Worm (Caenorhabditis elegans) whole organism, L1 larva: ENCODE measurements around the gene F47B8.3.

Experiments used
- alr-1 ChIP-seq: fragments of 200-800 bp; sonication (Bioruptor generic); optimal IDR thresholded peaks from 2 replicates; lab custom pipeline; 2018; ENCODE audit warnings: borderline replicate concordance, mild to moderate bottlenecking, missing genetic modification characterization, missing compliant biosample characterization
- aly-2 ChIP-seq: fragments of 150-350 bp; optimal IDR thresholded peaks from 2 replicates; lab custom pipeline; 2014; ENCODE audit warnings: missing biosample characterization, missing genetic modification characterization
- blmp-1 ChIP-seq: fragments of 150-350 bp; optimal IDR thresholded peaks from 2 replicates; lab custom pipeline; 2014; ENCODE audit warnings: missing biosample characterization, missing genetic modification characterization
- ceh-8 ChIP-seq: fragments of 200-800 bp; sonication (Bioruptor generic); optimal IDR thresholded peaks from 2 replicates; lab custom pipeline; 2018; ENCODE audit warnings: mild to moderate bottlenecking, missing genetic modification characterization, moderate library complexity, missing compliant biosample characterization
- ceh-82 ChIP-seq, 3 experiments: fragments of 150-350 bp in 1 of 3; sonication (generic microtip) in 2 of 3; optimal IDR thresholded peaks; 2 replicates each; lab custom pipeline; 2014 to 2017; ENCODE audit warnings: missing biosample characterization in 3 of 3, missing genetic modification characterization in 3 of 3
- ceh-90 ChIP-seq: sonication (generic microtip); optimal IDR thresholded peaks from 2 replicates; lab custom pipeline; 2016; ENCODE audit warnings: missing genetic modification characterization, missing compliant biosample characterization
- ces-1 ChIP-seq: fragments of 150-350 bp; optimal IDR thresholded peaks from 2 replicates; lab custom pipeline; 2014; ENCODE audit warnings: missing biosample characterization, missing genetic modification reagents, missing genetic modification characterization
- efl-1 ChIP-seq, 4 experiments: fragments of 150-350 bp; optimal IDR thresholded peaks in 3 of 4; peaks in 1 of 4; 1 replicate in 1 of 4; 2 replicates in 3 of 4; lab custom pipeline; 2014; ENCODE audit warnings: missing biosample characterization in 2 of 4, missing genetic modification characterization in 2 of 4, missing genetic modification reagents in 2 of 4
- efl-3 ChIP-seq: fragments of 200-800 bp; sonication (Bioruptor generic); optimal IDR thresholded peaks from 2 replicates; lab custom pipeline; 2018; ENCODE audit warnings: mild to moderate bottlenecking, missing genetic modification characterization, missing compliant biosample characterization
- elt-2 ChIP-seq: sonication (generic microtip); optimal IDR thresholded peaks from 2 replicates; lab custom pipeline; 2016; ENCODE audit warnings: missing genetic modification characterization, mild to moderate bottlenecking, inconsistent platforms, missing compliant biosample characterization, missing genetic modification reagents
- elt-3 ChIP-seq, 6 experiments: fragments of 150-350 bp in 1 of 6; sonication (generic microtip); optimal IDR thresholded peaks; 2 replicates each; lab custom pipeline; 2017 to 2018; ENCODE audit warnings: missing biosample characterization in 6 of 6, missing genetic modification characterization in 6 of 6, inconsistent platforms in 1 of 6
- fkh-10 ChIP-seq: sonication (generic microtip); optimal IDR thresholded peaks from 2 replicates; lab custom pipeline; 2017; ENCODE audit warnings: missing biosample characterization, missing genetic modification reagents, missing genetic modification characterization
- fkh-4 ChIP-seq: sonication (generic microtip); optimal IDR thresholded peaks from 2 replicates; lab custom pipeline; 2016; ENCODE audit warnings: missing compliant biosample characterization, missing genetic modification characterization, borderline replicate concordance
- fkh-8 ChIP-seq: sonication (generic microtip); optimal IDR thresholded peaks from 2 replicates; lab custom pipeline; 2016; ENCODE audit warnings: mild to moderate bottlenecking, missing genetic modification characterization, missing compliant biosample characterization
- grh-1 ChIP-seq: fragments of 200-800 bp; sonication (Bioruptor generic); IDR thresholded peaks from 2 replicates; pipeline ENCODE4 v1.3.6; 2022; ENCODE audit warnings: missing genetic modification reagents, missing genetic modification characterization, missing compliant biosample characterization
- hlh-17 ChIP-seq: fragments of 200-800 bp; sonication (Bioruptor generic); optimal IDR thresholded peaks from 2 replicates; lab custom pipeline; 2018; ENCODE audit warnings: missing genetic modification characterization, mild to moderate bottlenecking, missing compliant biosample characterization, moderate library complexity, borderline replicate concordance
- lin-14 ChIP-seq: fragments of 200-800 bp; sonication (Bioruptor generic); optimal IDR thresholded peaks from 2 replicates; lab custom pipeline; 2018; ENCODE audit warnings: mild to moderate bottlenecking, missing genetic modification characterization, moderate library complexity, missing compliant biosample characterization
- lin-35 ChIP-seq, 2 experiments: fragments of 150-350 bp; optimal IDR thresholded peaks; 2 replicates each; lab custom pipeline; 2014; ENCODE audit warnings: missing biosample characterization in 2 of 2, missing genetic modification characterization in 2 of 2, missing genetic modification reagents in 2 of 2
- lin-39 ChIP-seq: fragments of 150-350 bp; optimal IDR thresholded peaks from 2 replicates; lab custom pipeline; 2014; ENCODE audit warnings: missing biosample characterization, missing genetic modification reagents, missing genetic modification characterization
- lir-3 ChIP-seq: sonication (generic microtip); optimal IDR thresholded peaks from 2 replicates; lab custom pipeline; 2016; ENCODE audit warnings: mild to moderate bottlenecking, missing genetic modification characterization, moderate library complexity, missing compliant biosample characterization; ENCODE audit not compliant: poor library complexity
- mdl-1 ChIP-seq, 2 experiments: fragments of 150-350 bp; optimal IDR thresholded peaks; 2 replicates each; lab custom pipeline; 2014 to 2017; ENCODE audit warnings: missing biosample characterization in 2 of 2, missing genetic modification characterization in 2 of 2, inconsistent platforms in 1 of 2
- mep-1 ChIP-seq: fragments of 150-350 bp; optimal IDR thresholded peaks from 2 replicates; lab custom pipeline; 2014; ENCODE audit warnings: missing biosample characterization, missing genetic modification characterization
- nhr-11 ChIP-seq: fragments of 150-350 bp; optimal IDR thresholded peaks from 2 replicates; lab custom pipeline; 2014; ENCODE audit warnings: missing biosample characterization, missing genetic modification characterization
- nhr-12 ChIP-seq: sonication (generic microtip); optimal IDR thresholded peaks from 2 replicates; lab custom pipeline; 2017; ENCODE audit warnings: missing biosample characterization, missing genetic modification characterization
- nhr-237 ChIP-seq: fragments of 150-350 bp; optimal IDR thresholded peaks from 2 replicates; lab custom pipeline; 2014; ENCODE audit warnings: missing biosample characterization, missing genetic modification characterization
- nhr-47 ChIP-seq: sonication (generic microtip); optimal IDR thresholded peaks from 2 replicates; lab custom pipeline; 2016; ENCODE audit warnings: mild to moderate bottlenecking, missing genetic modification characterization, moderate library complexity, missing compliant biosample characterization
- nhr-71 ChIP-seq: sonication (generic microtip); optimal IDR thresholded peaks from 2 replicates; lab custom pipeline; 2016; ENCODE audit warnings: mild to moderate bottlenecking, missing genetic modification characterization, moderate library complexity, missing compliant biosample characterization
- nhr-76 ChIP-seq: sonication (generic microtip); optimal IDR thresholded peaks from 2 replicates; lab custom pipeline; 2017; ENCODE audit warnings: missing biosample characterization, missing genetic modification characterization
- nhr-85 ChIP-seq: sonication (generic microtip); peaks from one replicate; lab custom pipeline; 2016; ENCODE audit warnings: missing genetic modification characterization, inconsistent platforms, missing compliant biosample characterization
- pax-3 ChIP-seq: fragments of 200-800 bp; sonication (Bioruptor generic); optimal IDR thresholded peaks from 2 replicates; lab custom pipeline; 2018; ENCODE audit warnings: mild to moderate bottlenecking, missing genetic modification characterization, moderate library complexity, missing compliant biosample characterization
- pqm-1 ChIP-seq: sonication (generic microtip); optimal IDR thresholded peaks from 3 replicates; lab custom pipeline; 2017; ENCODE audit warnings: missing biosample characterization, missing genetic modification characterization
- snpc-4 ChIP-seq: fragments of 150-350 bp; optimal IDR thresholded peaks from 2 replicates; lab custom pipeline; 2014; ENCODE audit warnings: missing biosample characterization, missing genetic modification characterization
- snu-23 ChIP-seq: sonication (generic microtip); optimal IDR thresholded peaks from 2 replicates; lab custom pipeline; 2016; ENCODE audit warnings: missing genetic modification characterization, missing compliant biosample characterization
- swsn-7 ChIP-seq: sonication (generic microtip); optimal IDR thresholded peaks from 2 replicates; lab custom pipeline; 2016; ENCODE audit warnings: missing genetic modification characterization, missing compliant biosample characterization
- unc-130 ChIP-seq: fragments of 150-350 bp; optimal IDR thresholded peaks from 2 replicates; lab custom pipeline; 2017; ENCODE audit warnings: missing biosample characterization, missing genetic modification characterization, inconsistent platforms
- unc-30 ChIP-seq: sonication (generic microtip); optimal IDR thresholded peaks from 2 replicates; lab custom pipeline; 2017; ENCODE audit warnings: missing biosample characterization, missing genetic modification characterization
- vab-15 ChIP-seq: sonication (generic microtip); optimal IDR thresholded peaks from 2 replicates; lab custom pipeline; 2017; ENCODE audit warnings: missing genotype, mild to moderate bottlenecking, missing genetic modification characterization, missing compliant biosample characterization
- xbp-1 ChIP-seq: sonication (generic microtip); optimal IDR thresholded peaks from 2 replicates; lab custom pipeline; 2016; ENCODE audit warnings: missing genetic modification characterization, missing compliant biosample characterization
- ztf-4 ChIP-seq: fragments of 150-350 bp; optimal IDR thresholded peaks from 2 replicates; lab custom pipeline; 2014; ENCODE audit warnings: missing biosample characterization, missing genetic modification characterization

The F47B8.3 gene

DNA sequence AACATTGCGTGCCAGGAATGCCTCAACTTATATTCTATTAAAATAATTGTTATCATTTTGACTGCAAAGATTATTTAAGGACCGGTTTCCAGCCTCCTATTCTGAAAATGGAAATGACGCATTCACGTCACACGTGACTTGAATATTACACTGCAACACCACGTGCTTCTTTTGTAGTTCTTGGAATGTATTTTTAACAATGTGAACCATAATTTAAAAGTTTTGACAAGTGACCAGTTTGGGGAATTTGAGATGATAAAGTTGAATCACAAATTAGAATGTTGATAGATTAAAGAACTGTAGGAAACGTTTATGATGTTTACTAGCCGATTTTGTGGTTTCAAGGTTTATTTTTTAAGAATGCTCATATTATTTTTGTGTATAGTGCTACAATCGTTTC, 18.9 kb upstream of the F47B8.3 start, which contains the start of gene F47B8.10:
Gene F47B8.10 (plus strand): TSS at position 301 of the 400 bp plus-strand sequence.
- no peak for TF ChIP-seq lir-3 (tag; lab: Kevin White, UChicago)
- TF ChIP-seq alr-1, result no peak
- no peak for TF ChIP-seq nhr-71
- no peak for TF ChIP-seq lin-39
- TF ChIP-seq lin-35 (GFP tag; optimal IDR thresholded peaks at IDR 0.05; lab: Kevin White, UChicago), result peak in 1 of 2 experiments; percentile 34
- no peak for TF ChIP-seq efl-1 (optimal IDR thresholded peaks at IDR 0.05; lab: Kevin White, UChicago)
- peak in 1 of 2 experiments; percentile 14 for TF ChIP-seq efl-1 (GFP tag; optimal IDR thresholded peaks at IDR 0.05 in 1 of 2; lab: Kevin White, UChicago)

DNA sequence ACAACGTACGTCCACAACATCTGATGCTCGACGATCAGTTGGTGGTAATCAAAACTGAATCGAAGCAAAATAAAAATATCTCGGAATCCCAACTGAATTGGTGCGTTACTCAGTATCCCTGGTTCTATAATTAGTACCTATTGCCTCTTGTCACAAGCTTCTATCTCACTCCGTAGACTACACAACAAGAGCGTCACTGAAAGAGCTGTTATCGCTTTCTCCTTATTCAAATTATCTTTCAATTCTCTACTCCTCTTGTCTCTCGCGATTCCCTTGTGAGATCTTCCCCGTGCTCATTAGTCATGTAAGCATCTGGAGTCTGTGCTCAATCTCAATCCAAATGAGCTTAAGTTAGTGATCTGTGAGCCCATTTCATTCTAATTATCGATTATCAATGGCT, 13.9 kb upstream of the F47B8.3 start, which contains the start of gene srm-6:
Gene srm-6 (plus strand): TSS at position 301 of the 400 bp plus-strand sequence.
- TF ChIP-seq efl-3, result no peak
- TF ChIP-seq ceh-8 (GFP tag; lab: Kevin White, UChicago), result peak; percentile 69
- peak; percentile 3 for TF ChIP-seq nhr-47 (tag; lab: Kevin White, UChicago)
- TF ChIP-seq fkh-8 (tag; lab: Kevin White, UChicago), result peak; percentile 40
- no peak for TF ChIP-seq efl-1 (optimal IDR thresholded peaks at IDR 0.05; lab: Kevin White, UChicago)
- TF ChIP-seq efl-1 (GFP tag; optimal IDR thresholded peaks at IDR 0.05 in 1 of 2; lab: Kevin White, UChicago), result peak in 1 of 2 experiments; percentile 20
- TF ChIP-seq lin-39, result no peak
- peak; percentile 15 for TF ChIP-seq pax-3 (tag; lab: Kevin White, UChicago)
- TF ChIP-seq nhr-71, result peak; percentile 15

DNA sequence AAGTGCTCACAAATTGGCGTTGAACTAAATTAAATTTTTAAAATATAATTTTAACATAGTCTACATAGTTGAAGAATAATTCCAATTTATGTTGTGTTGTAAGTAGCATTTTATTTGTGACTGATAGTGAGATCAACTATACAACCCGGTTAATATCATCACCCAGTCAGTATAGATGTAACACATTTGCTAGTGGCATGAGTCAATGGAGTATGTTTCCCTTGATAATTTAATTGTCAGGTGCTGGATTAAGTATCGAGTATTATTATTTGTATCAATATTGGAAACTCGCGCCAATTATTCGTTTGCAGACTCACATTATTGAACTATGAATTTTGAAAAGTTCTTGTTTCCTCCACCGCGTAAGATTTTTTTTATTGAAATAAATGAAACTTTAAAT, 12.1 kb upstream of the F47B8.3 start, which contains the start of gene srm-5:
Gene srm-5 (plus strand): TSS at position 301 of the 400 bp plus-strand sequence.
- TF ChIP-seq xbp-1 (tag; lab: Kevin White, UChicago) (no peak), fkh-8 (tag; lab: Kevin White, UChicago) (peak; percentile 28), unc-30 (no peak), fkh-4 (tag; lab: Kevin White, UChicago) (no peak), snu-23 (GFP tag; lab: Kevin White, UChicago) (no peak), nhr-237 (no peak), nhr-71 (peak; percentile 7)

DNA sequence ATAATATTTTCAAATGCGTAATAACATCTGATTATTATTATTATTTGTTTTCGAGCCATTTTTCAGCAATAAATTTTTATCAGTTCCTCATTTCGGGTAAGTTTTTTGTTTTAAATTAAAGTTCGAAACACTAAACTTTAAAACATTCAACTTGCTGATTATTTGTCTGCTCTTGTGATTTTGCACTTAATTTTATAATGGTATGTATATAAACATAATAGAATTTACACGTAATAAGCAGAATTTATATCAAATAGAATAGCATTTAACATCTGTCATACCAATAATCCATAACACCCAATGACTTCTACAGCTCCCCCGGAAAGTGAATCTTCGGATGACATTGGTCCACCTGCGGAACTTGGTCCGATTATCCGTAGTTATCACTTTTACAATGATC, 10.3 kb upstream of the F47B8.3 start, which contains the start of gene srm-4:
Gene srm-4 (plus strand): TSS at position 301 of the 400 bp plus-strand sequence.
- TF ChIP-seq nhr-11 (tag; lab: Kevin White, UChicago) (no peak), fkh-10 (no peak), nhr-237 (no peak), unc-130 (no peak), lin-35 (GFP tag; optimal IDR thresholded peaks at IDR 0.05; lab: Kevin White, UChicago) (no peak), hlh-17 (GFP tag; lab: Kevin White, UChicago) (no peak), ztf-4 (tag; lab: Kevin White, UChicago) (no peak), swsn-7 (tag; lab: Kevin White, UChicago) (no peak), elt-2 (tag; lab: Kevin White, UChicago) (no peak), ceh-82 (tag; optimal IDR thresholded peaks at IDR 0.05; lab: Kevin White, UChicago) (no peak), mep-1 (tag; lab: Kevin White, UChicago) (no peak), pqm-1 (no peak), vab-15 (tag; lab: Kevin White, UChicago) (no peak), snu-23 (GFP tag; lab: Kevin White, UChicago) (no peak), elt-3 (tag; optimal IDR thresholded peaks at IDR 0.05; lab: Kevin White, UChicago) (no peak), fkh-8 (tag; lab: Kevin White, UChicago) (no peak), lin-14 (no peak), snpc-4 (tag; lab: Kevin White, UChicago) (no peak), aly-2 (tag; lab: Kevin White, UChicago) (no peak), ces-1 (GFP tag; lab: Kevin White, UChicago) (no peak)

DNA sequence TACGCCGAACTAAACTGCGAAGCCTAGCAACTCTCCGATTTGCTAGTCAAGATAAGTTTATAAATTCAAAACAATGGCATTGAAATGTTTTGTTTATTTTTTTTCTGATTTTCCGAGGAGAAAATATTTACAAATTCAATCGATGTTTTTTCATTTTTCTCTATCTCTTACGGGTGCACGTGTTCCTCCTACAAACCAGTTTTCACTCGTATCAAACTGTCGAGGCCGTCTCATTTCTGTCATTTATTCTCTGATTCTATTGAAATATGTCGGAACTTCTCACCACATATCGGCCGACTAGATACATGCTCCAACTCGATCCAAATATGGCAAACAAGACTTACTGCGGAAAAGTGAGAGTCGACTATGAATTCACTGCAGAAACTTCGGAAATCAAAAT, 8.7 kb upstream of the F47B8.3 start, which contains the start of gene F47B8.8:
Gene F47B8.8 (plus strand): TSS at position 257 of the 400 bp plus-strand sequence.
- peak; percentile 73 for TF ChIP-seq blmp-1 (tag; lab: Kevin White, UChicago)
- TF ChIP-seq lin-14, result peak; percentile 55
- TF ChIP-seq nhr-71, result peak; percentile 5
- TF ChIP-seq nhr-85 (tag; lab: Kevin White, UChicago), result peak; percentile 75
- TF ChIP-seq fkh-4 (tag; lab: Kevin White, UChicago), result no peak
- TF ChIP-seq elt-3 (tag; optimal IDR thresholded peaks at IDR 0.05; lab: Kevin White, UChicago), result peak in 1 of 6 experiments; percentile 58
- no peak for TF ChIP-seq ceh-90
- TF ChIP-seq mdl-1 (tag; optimal IDR thresholded peaks at IDR 0.05; lab: Kevin White, UChicago), result peak in 1 of 2 experiments; percentile 20
- TF ChIP-seq nhr-12 (tag; lab: Kevin White, UChicago), result no peak
- TF ChIP-seq ztf-4 (tag; lab: Kevin White, UChicago), result no peak
- peak; percentile 36 for TF ChIP-seq snu-23 (GFP tag; lab: Kevin White, UChicago)
- no peak for TF ChIP-seq nhr-76 (tag; lab: Kevin White, UChicago)
- TF ChIP-seq grh-1, result peak; percentile 65
